Worm (Caenorhabditis elegans) whole organism, mixed stage, embryonic: Measurements from ENCODE around the gene T13F2.6.

Experiments used
- blmp-1 ChIP-seq: fragments of 150-350 bp; optimal IDR thresholded peaks from 2 replicates; lab custom pipeline; 2014; ENCODE audit warnings: missing biosample characterization, missing genetic modification characterization
- elt-3 ChIP-seq: fragments of 150-350 bp; optimal IDR thresholded peaks from 2 replicates; lab custom pipeline; 2014; ENCODE audit warnings: missing biosample characterization, missing genetic modification characterization
- lsy-2 ChIP-seq: fragments of 150-350 bp; optimal IDR thresholded peaks from 2 replicates; lab custom pipeline; 2014; ENCODE audit warnings: missing biosample characterization, missing genetic modification characterization
- mab-5 ChIP-seq: fragments of 150-350 bp; optimal IDR thresholded peaks from 2 replicates; lab custom pipeline; 2014; ENCODE audit warnings: missing biosample characterization, missing genetic modification characterization
- mep-1 ChIP-seq: fragments of 150-350 bp; optimal IDR thresholded peaks from 2 replicates; lab custom pipeline; 2017; ENCODE audit warnings: missing biosample characterization, missing genetic modification reagents, missing genetic modification characterization, inconsistent platforms
- nhr-237 ChIP-seq: fragments of 150-350 bp; optimal IDR thresholded peaks from 2 replicates; lab custom pipeline; 2014; ENCODE audit warnings: missing biosample characterization, missing genetic modification characterization
- nhr-76 ChIP-seq: sonication (generic microtip); optimal IDR thresholded peaks from 2 replicates; lab custom pipeline; 2017; ENCODE audit warnings: missing biosample characterization, missing genetic modification characterization
- snpc-4 ChIP-seq: fragments of 150-350 bp; optimal IDR thresholded peaks from 2 replicates; lab custom pipeline; 2014; ENCODE audit warnings: missing biosample characterization, missing genetic modification characterization
- unc-39 ChIP-seq: fragments of 150-350 bp; optimal IDR thresholded peaks from 2 replicates; lab custom pipeline; 2014; ENCODE audit warnings: missing biosample characterization, missing genetic modification characterization
- unc-62 ChIP-seq: fragments of 150-350 bp; optimal IDR thresholded peaks from 2 replicates; lab custom pipeline; 2014; ENCODE audit warnings: missing biosample characterization, missing genetic modification reagents, missing genetic modification characterization
- zip-8 ChIP-seq: fragments of 150-350 bp; optimal IDR thresholded peaks from 2 replicates; lab custom pipeline; 2014; ENCODE audit warnings: missing biosample characterization, missing genetic modification characterization
- ztf-11 ChIP-seq: fragments of 150-350 bp; optimal IDR thresholded peaks from 2 replicates; lab custom pipeline; 2014; ENCODE audit warnings: missing biosample characterization, missing genetic modification characterization

ce11 chrIV:9810633-9811032 lies 32.5 kb downstream of the T13F2.6 start, which contains the start of gene dct-15:
- TF ChIP-seq unc-39 (no peak), unc-62 (no peak), mep-1 (tag; lab: Kevin White, UChicago) (no peak), snpc-4 (tag; lab: Kevin White, UChicago) (no peak), lsy-2 (tag; lab: Kevin White, UChicago) (no peak), mab-5 (tag; lab: Kevin White, UChicago) (no peak), zip-8 (tag; lab: Kevin White, UChicago) (no peak), blmp-1 (tag; lab: Kevin White, UChicago) (no peak), nhr-76 (tag; lab: Kevin White, UChicago) (no peak), ztf-11 (no peak), nhr-237 (no peak), elt-3 (no peak)
